Worm (Caenorhabditis elegans) whole organism, midembryonic: ENCODE data around the gene srj-11.

Experiments
- T22C8.4 ChIP-seq: fragments of 200-800 bp; sonication (Bioruptor generic); IDR thresholded peaks from 2 replicates; pipeline ENCODE4 v1.3.6; 2022; ENCODE audit warnings: missing genetic modification characterization, missing compliant biosample characterization
- cog-1 ChIP-seq: sonication (generic microtip); optimal IDR thresholded peaks from 2 replicates; lab custom pipeline; 2016; ENCODE audit warnings: missing genetic modification characterization, missing compliant biosample characterization
- flt-1 ChIP-seq: fragments of 200-800 bp; sonication (Bioruptor generic); IDR thresholded peaks from 2 replicates; pipeline ENCODE4 v1.3.6; 2022; ENCODE audit warnings: missing genetic modification characterization, missing compliant biosample characterization
- tab-1 ChIP-seq: fragments of 200-800 bp; sonication (Bioruptor generic); IDR thresholded peaks from 2 replicates; pipeline ENCODE4 v1.3.6; 2022; ENCODE audit warnings: missing genetic modification characterization, missing compliant biosample characterization
- ztf-29 ChIP-seq: fragments of 200-800 bp; sonication (Bioruptor generic); IDR thresholded peaks from 2 replicates; pipeline ENCODE4 v1.3.6; 2022; ENCODE audit warnings: missing genetic modification reagents, missing genetic modification characterization, missing compliant biosample characterization

DNA sequence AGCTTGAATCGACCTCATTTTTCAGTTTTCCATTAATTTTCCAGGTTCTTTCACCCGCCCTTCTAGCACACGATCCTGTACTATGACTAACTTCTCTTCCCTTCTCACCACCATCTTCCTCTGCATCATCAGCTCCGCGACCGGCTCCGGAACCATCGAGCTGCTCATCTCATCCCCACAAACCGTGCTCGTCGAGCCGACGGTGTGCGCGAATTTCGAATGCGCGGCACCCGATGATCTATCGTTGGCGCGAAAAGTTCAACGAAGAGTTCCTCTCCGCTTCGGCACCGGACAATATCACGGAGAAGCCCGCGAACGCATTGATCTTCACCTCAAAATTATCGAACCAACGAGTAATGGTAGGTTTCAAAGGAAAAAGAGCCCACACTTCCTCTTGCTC lies 31.1 kb upstream of the srj-11 start, which contains the start of gene apx-1:
- no peak for TF ChIP-seq T22C8.4
- no peak for TF ChIP-seq ztf-29
- TF ChIP-seq flt-1 (GFP tag; lab: Robert Waterston, UW) = no peak
- no peak for TF ChIP-seq cog-1 (tag; lab: Kevin White, UChicago)
- no peak for TF ChIP-seq tab-1
